Worm (Caenorhabditis elegans): ENCODE results near the gene rps-11.

- TF ChIP-seq ama-1 (optimal IDR thresholded peaks at IDR 0.05) (no peak), unc-62 (GFP tag; optimal IDR thresholded peaks at IDR 0.05) (peak; percentile 39), unc-55 (GFP tag; optimal IDR thresholded peaks at IDR 0.05) (peak; percentile 96), nhr-77 (tag; optimal IDR thresholded peaks at IDR 0.05) (no peak), nhr-11 (tag; optimal IDR thresholded peaks at IDR 0.05) (no peak), skn-1 (tag; optimal IDR thresholded peaks at IDR 0.05) (no peak), snpc-4 (tag; optimal IDR thresholded peaks at IDR 0.05) (peak; percentile 63), nhr-12 (tag; optimal IDR thresholded peaks at IDR 0.05) (no peak), ceh-82 (tag; optimal IDR thresholded peaks at IDR 0.05) (peak; percentile 68)
Measured at ce11 chrIV:11566146-11566545, 36.3 kb upstream of the rps-11 start, which contains the start of gene sec-24.1.
